Worm (Caenorhabditis elegans): Measurements from ENCODE around the gene fbxb-17.

- TF ChIP-seq nhr-237 (tag; optimal IDR thresholded peaks at IDR 0.05) = no peak
- TF ChIP-seq R02D3.7 (tag; optimal IDR thresholded peaks at IDR 0.05) = no peak
- peak; percentile 41 for TF ChIP-seq fos-1 (tag; optimal IDR thresholded peaks at IDR 0.05)
Observed at ce11 chrII:1635969-1636368, 40.2 kb upstream of the fbxb-17 start.

All from whole organism, L2 larva.